Worm (Caenorhabditis elegans): ENCODE data around the gene Y11D7A.3.

Y11D7A.3 gene

DNA sequence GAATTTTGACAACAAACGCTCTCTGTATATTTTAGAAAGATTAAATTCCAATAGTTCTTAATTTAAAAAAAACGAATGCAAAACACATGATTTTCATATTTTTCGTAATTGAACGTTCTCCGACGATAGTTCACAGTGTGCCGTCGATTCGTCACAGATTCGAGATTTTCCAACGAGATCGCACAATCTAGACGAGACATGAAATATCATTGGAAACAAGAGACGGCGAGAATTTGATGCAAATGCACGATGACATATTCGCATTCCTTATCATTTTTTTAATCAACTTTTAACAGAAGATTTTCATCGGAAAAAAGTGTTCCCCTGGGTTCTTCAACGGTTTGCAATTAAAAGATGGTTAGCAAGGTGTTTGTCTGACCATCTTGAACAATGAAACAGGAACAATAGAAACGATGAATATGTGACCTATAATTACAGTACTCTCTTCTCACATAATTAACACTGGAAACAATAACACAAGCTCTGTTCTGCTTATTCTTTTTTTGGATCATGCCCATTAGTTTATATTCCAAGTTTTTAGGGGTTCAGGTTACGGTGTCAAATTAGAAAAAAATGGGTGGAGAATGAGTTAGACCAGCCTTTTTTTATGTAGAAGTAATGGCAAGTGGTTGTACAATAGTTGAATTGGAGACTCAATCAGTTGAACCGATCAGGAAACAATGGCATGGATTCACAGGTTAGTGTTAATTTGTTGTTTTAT is at the start of gene Y11D7A.3:
Gene Y11D7A.3, plus strand, starts transcription at position 671 of the 721 bp plus-strand sequence.
- TF ChIP-seq tbx-2 (tag; optimal IDR thresholded peaks at IDR 0.05) (peak; percentile 15), lin-35 (GFP tag; optimal IDR thresholded peaks at IDR 0.05) (peak in 1 of 2 experiments; percentile 11), sup-37 (GFP tag; optimal IDR thresholded peaks at IDR 0.05) (no peak), unc-130 (tag; optimal IDR thresholded peaks at IDR 0.05) (peak; percentile 58), elt-3 (tag; optimal IDR thresholded peaks at IDR 0.05) (peak in 1 of 6 experiments; percentile 65), ceh-90 (tag; optimal IDR thresholded peaks at IDR 0.05) (no peak)

ce11 chrIV:9184547-9184946 is 48.3 kb upstream of the Y11D7A.3 start, which contains the start of gene C07C7.1:
C07C7.1 (plus strand) TSS chrIV:9184847.
- TF ChIP-seq nhr-237 (tag; optimal IDR thresholded peaks at IDR 0.05) (no peak), nhr-12 (tag; optimal IDR thresholded peaks at IDR 0.05) (no peak)

DNA sequence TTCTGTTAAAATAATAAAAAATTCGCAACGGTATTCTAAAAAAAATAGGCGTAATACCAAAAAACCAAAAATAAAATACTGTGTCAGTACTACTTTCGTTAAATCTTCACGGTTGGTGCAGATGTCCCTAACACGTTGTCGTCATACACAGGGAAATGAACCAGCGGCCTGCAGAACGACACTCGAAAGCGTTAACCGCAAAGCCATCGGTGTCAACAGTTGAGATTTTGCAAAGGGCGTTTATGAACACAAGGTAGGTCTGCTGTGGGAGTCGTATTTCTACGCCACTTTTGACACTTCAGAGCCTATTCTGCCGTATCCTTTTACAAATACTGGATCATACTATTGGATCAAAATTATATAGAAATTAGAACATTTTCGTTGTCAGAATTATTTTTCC is 41.7 kb upstream of the Y11D7A.3 start:
- TF ChIP-seq fkh-8 (tag; optimal IDR thresholded peaks at IDR 0.05): peak; percentile 63
- no peak for TF ChIP-seq sox-4 (tag; optimal IDR thresholded peaks at IDR 0.05)
- no peak for TF ChIP-seq ceh-88 (GFP tag; IDR thresholded peaks at IDR 0.05)
- TF ChIP-seq sptf-1 (tag; optimal IDR thresholded peaks at IDR 0.05): no peak
- TF ChIP-seq pax-3 (tag; optimal IDR thresholded peaks at IDR 0.05): no peak
- no peak for TF ChIP-seq nhr-76 (tag; optimal IDR thresholded peaks at IDR 0.05)
- peak; percentile 55 for TF ChIP-seq nhr-77 (tag; optimal IDR thresholded peaks at IDR 0.05)
- TF ChIP-seq aly-2 (tag; optimal IDR thresholded peaks at IDR 0.05): peak; percentile 44
- no peak for TF ChIP-seq zip-4 (GFP tag; optimal IDR thresholded peaks at IDR 0.05)
- peak in 2 of 3 experiments; percentile 47 to 66 for TF ChIP-seq ceh-82 (tag; optimal IDR thresholded peaks at IDR 0.05)
- TF ChIP-seq tbx-2 (tag; optimal IDR thresholded peaks at IDR 0.05): peak; percentile 66
- no peak for TF ChIP-seq nhr-12 (tag; optimal IDR thresholded peaks at IDR 0.05)
- no peak for TF ChIP-seq elt-2 (tag; optimal IDR thresholded peaks at IDR 0.05)
- TF ChIP-seq nhr-19 (GFP tag; conservative IDR thresholded peaks at IDR 0.05): peak; percentile 75
- peak; percentile 43 for TF ChIP-seq jun-1 (tag; optimal IDR thresholded peaks at IDR 0.05)
- no peak for TF ChIP-seq aha-1 (tag; optimal IDR thresholded peaks at IDR 0.05)
- no peak for TF ChIP-seq nhr-237 (tag; optimal IDR thresholded peaks at IDR 0.05)
- TF ChIP-seq dsc-1 (tag; optimal IDR thresholded peaks at IDR 0.05): peak; percentile 79
- TF ChIP-seq nhr-28 (tag; optimal IDR thresholded peaks at IDR 0.05): no peak
- no peak for TF ChIP-seq nhr-84 (tag; optimal IDR thresholded peaks at IDR 0.05)
- TF ChIP-seq dpl-1 (GFP tag; optimal IDR thresholded peaks at IDR 0.05): peak; percentile 31 to 56 (median 53)
- TF ChIP-seq fkh-4 (tag; optimal IDR thresholded peaks at IDR 0.05; ENCODE audit: borderline replicate concordance): no peak
- TF ChIP-seq snu-23 (GFP tag; optimal IDR thresholded peaks at IDR 0.05): peak; percentile 89
- no peak for TF ChIP-seq ama-1 (optimal IDR thresholded peaks at IDR 0.05)
- peak; percentile 85 for TF ChIP-seq mep-1 (tag; optimal IDR thresholded peaks at IDR 0.05)
- TF ChIP-seq unc-98 (GFP tag; IDR thresholded peaks at IDR 0.05): no peak
- no peak for TF ChIP-seq ceh-63 (GFP tag; optimal IDR thresholded peaks at IDR 0.05)
- TF ChIP-seq C16A3.4 (tag; optimal IDR thresholded peaks at IDR 0.05): peak; percentile 79
- no peak for TF ChIP-seq grh-1 (GFP tag; IDR thresholded peaks at IDR 0.05)
- no peak for TF ChIP-seq C34B4.2 (tag; optimal IDR thresholded peaks at IDR 0.05)
- TF ChIP-seq hlh-17 (GFP tag; optimal IDR thresholded peaks at IDR 0.05; ENCODE audit: borderline replicate concordance): no peak
- TF ChIP-seq fkh-10 (GFP tag; optimal IDR thresholded peaks at IDR 0.05): peak; percentile 17
- TF ChIP-seq nhr-11 (tag; optimal IDR thresholded peaks at IDR 0.05): no peak
- peak; percentile 80 for TF ChIP-seq unc-130 (tag; optimal IDR thresholded peaks at IDR 0.05)
- TF ChIP-seq elt-3 (tag; optimal IDR thresholded peaks at IDR 0.05): peak in 2 of 6 experiments; percentile 49 to 50
- no peak for TF ChIP-seq ztf-4 (tag; optimal IDR thresholded peaks at IDR 0.05)
- TF ChIP-seq snpc-4 (tag; optimal IDR thresholded peaks at IDR 0.05): peak; percentile 16
- no peak for TF ChIP-seq hpl-2 (GFP tag; optimal IDR thresholded peaks at IDR 0.05)
- TF ChIP-seq zag-1 (tag; optimal IDR thresholded peaks at IDR 0.05): no peak
- peak; percentile 48 to 82 for TF ChIP-seq lin-35 (GFP tag; optimal IDR thresholded peaks at IDR 0.05)
- peak; percentile 0 for TF ChIP-seq sup-37 (GFP tag; optimal IDR thresholded peaks at IDR 0.05)
- peak; percentile 60 for TF ChIP-seq fos-1 (tag; optimal IDR thresholded peaks at IDR 0.05)
- peak; percentile 5 for TF ChIP-seq efl-3 (GFP tag; optimal IDR thresholded peaks at IDR 0.05)
- TF ChIP-seq pag-3 (tag; optimal IDR thresholded peaks at IDR 0.05; ENCODE audit: borderline replicate concordance, insufficient read depth): no peak
- no peak for TF ChIP-seq C04F5.9 (tag; optimal IDR thresholded peaks at IDR 0.05)
- TF ChIP-seq nhr-47 (tag; optimal IDR thresholded peaks at IDR 0.05): peak; percentile 78

Measured in whole organism, L1 larva.